Worm (Caenorhabditis elegans) whole organism, L1 larva: ENCODE measurements around the gene Y75B12B.11.
"Not testable (repeated sequence)": the region's sequence is repeated elsewhere in the genome, so short reads cannot be mapped to it uniquely, and the experiment has no call there.

Source experiments
- C16A3.4 ChIP-seq: fragments of 150-350 bp; optimal IDR thresholded peaks from 2 replicates; lab custom pipeline; 2014; ENCODE audit warnings: missing biosample characterization, missing genetic modification characterization
- F16B12.6 ChIP-seq: fragments of 150-350 bp; optimal IDR thresholded peaks from 2 replicates; lab custom pipeline; 2014; ENCODE audit warnings: missing biosample characterization, missing genetic modification characterization
- Y116A8C.19 ChIP-seq: sonication (generic microtip); optimal IDR thresholded peaks from 2 replicates; lab custom pipeline; 2016; ENCODE audit warnings: missing compliant biosample characterization, missing genetic modification characterization, borderline replicate concordance
- alr-1 ChIP-seq: fragments of 200-800 bp; sonication (Bioruptor generic); optimal IDR thresholded peaks from 2 replicates; lab custom pipeline; 2018; ENCODE audit warnings: borderline replicate concordance, mild to moderate bottlenecking, missing genetic modification characterization, missing compliant biosample characterization
- aly-2 ChIP-seq: fragments of 150-350 bp; optimal IDR thresholded peaks from 2 replicates; lab custom pipeline; 2014; ENCODE audit warnings: missing biosample characterization, missing genetic modification characterization
- ces-1 ChIP-seq: fragments of 150-350 bp; optimal IDR thresholded peaks from 2 replicates; lab custom pipeline; 2014; ENCODE audit warnings: missing biosample characterization, missing genetic modification reagents, missing genetic modification characterization
- dpl-1 ChIP-seq, 3 experiments: fragments of 150-350 bp in 2 of 3; sonication (generic microtip) in 1 of 3; optimal IDR thresholded peaks; 2 replicates each; lab custom pipeline; 2014 to 2017; ENCODE audit warnings: missing biosample characterization in 3 of 3, missing genetic modification characterization in 3 of 3, missing genetic modification reagents in 3 of 3
- egl-13 ChIP-seq: sonication (generic microtip); optimal IDR thresholded peaks from 2 replicates; lab custom pipeline; 2016; ENCODE audit warnings: missing genotype, missing genetic modification reagents, missing genetic modification characterization, missing compliant biosample characterization
- elt-2 ChIP-seq: sonication (generic microtip); optimal IDR thresholded peaks from 2 replicates; lab custom pipeline; 2016; ENCODE audit warnings: missing genetic modification characterization, mild to moderate bottlenecking, inconsistent platforms, missing compliant biosample characterization, missing genetic modification reagents
- ets-5 ChIP-seq: fragments of 200-800 bp; sonication (Bioruptor generic); IDR thresholded peaks from 2 replicates; pipeline ENCODE4 v1.3.6; 2022; ENCODE audit warnings: missing genetic modification characterization, missing compliant biosample characterization
- fos-1 ChIP-seq: fragments of 150-350 bp; optimal IDR thresholded peaks from 2 replicates; lab custom pipeline; 2014; ENCODE audit warnings: missing biosample characterization, missing genetic modification characterization
- grh-1 ChIP-seq: fragments of 200-800 bp; sonication (Bioruptor generic); IDR thresholded peaks from 2 replicates; pipeline ENCODE4 v1.3.6; 2022; ENCODE audit warnings: missing genetic modification reagents, missing genetic modification characterization, missing compliant biosample characterization
- irx-1 ChIP-seq: sonication (generic microtip); optimal IDR thresholded peaks from 2 replicates; lab custom pipeline; 2016; ENCODE audit warnings: missing genetic modification characterization, missing compliant biosample characterization
- jun-1 ChIP-seq: fragments of 150-350 bp; optimal IDR thresholded peaks from 2 replicates; lab custom pipeline; 2014; ENCODE audit warnings: missing biosample characterization, missing genetic modification reagents, missing genetic modification characterization
- lin-14 ChIP-seq: fragments of 200-800 bp; sonication (Bioruptor generic); optimal IDR thresholded peaks from 2 replicates; lab custom pipeline; 2018; ENCODE audit warnings: mild to moderate bottlenecking, missing genetic modification characterization, moderate library complexity, missing compliant biosample characterization
- lin-35 ChIP-seq, 2 experiments: fragments of 150-350 bp; optimal IDR thresholded peaks; 2 replicates each; lab custom pipeline; 2014; ENCODE audit warnings: missing biosample characterization in 2 of 2, missing genetic modification characterization in 2 of 2, missing genetic modification reagents in 2 of 2
- nhr-12 ChIP-seq: sonication (generic microtip); optimal IDR thresholded peaks from 2 replicates; lab custom pipeline; 2017; ENCODE audit warnings: missing biosample characterization, missing genetic modification characterization
- nhr-19 ChIP-seq: fragments of 200-800 bp; sonication (Bioruptor generic); conservative IDR thresholded peaks from 2 replicates; pipeline ENCODE4 v1.3.6; 2022; ENCODE audit warnings: missing genetic modification characterization, missing compliant biosample characterization
- nhr-237 ChIP-seq: fragments of 150-350 bp; optimal IDR thresholded peaks from 2 replicates; lab custom pipeline; 2014; ENCODE audit warnings: missing biosample characterization, missing genetic modification characterization
- nhr-28 ChIP-seq: fragments of 150-350 bp; optimal IDR thresholded peaks from 2 replicates; lab custom pipeline; 2014; ENCODE audit warnings: missing biosample characterization, missing genetic modification characterization
- nhr-47 ChIP-seq: sonication (generic microtip); optimal IDR thresholded peaks from 2 replicates; lab custom pipeline; 2016; ENCODE audit warnings: mild to moderate bottlenecking, missing genetic modification characterization, moderate library complexity, missing compliant biosample characterization
- nhr-71 ChIP-seq: sonication (generic microtip); optimal IDR thresholded peaks from 2 replicates; lab custom pipeline; 2016; ENCODE audit warnings: mild to moderate bottlenecking, missing genetic modification characterization, moderate library complexity, missing compliant biosample characterization
- nhr-84 ChIP-seq: sonication (generic microtip); optimal IDR thresholded peaks from 2 replicates; lab custom pipeline; 2017; ENCODE audit warnings: missing biosample characterization, missing genetic modification characterization
- nhr-90 ChIP-seq: sonication (generic microtip); optimal IDR thresholded peaks from 2 replicates; lab custom pipeline; 2016; ENCODE audit warnings: mild to moderate bottlenecking, missing genetic modification characterization, missing compliant biosample characterization; ENCODE audit not compliant: poor library complexity
- pqm-1 ChIP-seq: sonication (generic microtip); optimal IDR thresholded peaks from 3 replicates; lab custom pipeline; 2017; ENCODE audit warnings: missing biosample characterization, missing genetic modification characterization
- snu-23 ChIP-seq: sonication (generic microtip); optimal IDR thresholded peaks from 2 replicates; lab custom pipeline; 2016; ENCODE audit warnings: missing genetic modification characterization, missing compliant biosample characterization
- sox-4 ChIP-seq: sonication (generic microtip); optimal IDR thresholded peaks from 2 replicates; lab custom pipeline; 2016; ENCODE audit warnings: missing genetic modification characterization, missing compliant biosample characterization
- sptf-1 ChIP-seq: fragments of 150-350 bp; optimal IDR thresholded peaks from 2 replicates; lab custom pipeline; 2014; ENCODE audit warnings: missing biosample characterization, missing genetic modification characterization
- swsn-7 ChIP-seq: sonication (generic microtip); optimal IDR thresholded peaks from 2 replicates; lab custom pipeline; 2016; ENCODE audit warnings: missing genetic modification characterization, missing compliant biosample characterization
- unc-98 ChIP-seq: fragments of 200-800 bp; sonication (Bioruptor generic); IDR thresholded peaks from 2 replicates; pipeline ENCODE4 v1.3.6; 2022; ENCODE audit warnings: missing genetic modification characterization, missing compliant biosample characterization
- zag-1 ChIP-seq: fragments of 150-350 bp; optimal IDR thresholded peaks from 2 replicates; lab custom pipeline; 2014; ENCODE audit warnings: missing biosample characterization, missing genetic modification characterization
- ztf-11 ChIP-seq, 2 experiments: sonication (generic microtip); optimal IDR thresholded peaks; 2 replicates each; lab custom pipeline; 2016 to 2017; ENCODE audit warnings: missing genetic modification characterization in 2 of 2, missing biosample characterization in 1 of 2, missing compliant biosample characterization in 1 of 2
- ztf-4 ChIP-seq: fragments of 150-350 bp; optimal IDR thresholded peaks from 2 replicates; lab custom pipeline; 2014; ENCODE audit warnings: missing biosample characterization, missing genetic modification characterization

Gene Y75B12B.11

ce11 chrV:15199768-15200167 is 8.7 kb downstream of the Y75B12B.11 start, which contains the start of gene Y75B12B.10:
Y75B12B.10 (plus strand) TSS chrV:15200068.
- TF ChIP-seq nhr-12 (tag; lab: Kevin White, UChicago) (no peak), lin-35 (GFP tag; optimal IDR thresholded peaks at IDR 0.05; lab: Kevin White, UChicago) (no peak), ztf-4 (no peak), F16B12.6 (tag; lab: Kevin White, UChicago) (no peak), ets-5 (GFP tag; lab: Robert Waterston, UW) (no peak), jun-1 (no peak), nhr-19 (GFP tag; lab: Robert Waterston, UW) (no peak), elt-2 (tag; lab: Kevin White, UChicago) (no peak), unc-98 (GFP tag; lab: Robert Waterston, UW) (no peak), nhr-71 (tag; lab: Kevin White, UChicago) (no peak)

ce11 chrV:15207681-15208080 is 16.6 kb downstream of the Y75B12B.11 start, which contains the start of gene C41G6.12:
C41G6.12 (minus strand) TSS chrV:15207781.
- not testable (repeated sequence) for TF ChIP-seq lin-14 (GFP tag; lab: Kevin White, UChicago); dpl-1 (GFP tag; optimal IDR thresholded peaks at IDR 0.05; lab: Kevin White, UChicago); sox-4 (tag; lab: Kevin White, UChicago)
- TF ChIP-seq, all 84 proteins: peak for 0; not testable (repeated sequence) for 84

DNA sequence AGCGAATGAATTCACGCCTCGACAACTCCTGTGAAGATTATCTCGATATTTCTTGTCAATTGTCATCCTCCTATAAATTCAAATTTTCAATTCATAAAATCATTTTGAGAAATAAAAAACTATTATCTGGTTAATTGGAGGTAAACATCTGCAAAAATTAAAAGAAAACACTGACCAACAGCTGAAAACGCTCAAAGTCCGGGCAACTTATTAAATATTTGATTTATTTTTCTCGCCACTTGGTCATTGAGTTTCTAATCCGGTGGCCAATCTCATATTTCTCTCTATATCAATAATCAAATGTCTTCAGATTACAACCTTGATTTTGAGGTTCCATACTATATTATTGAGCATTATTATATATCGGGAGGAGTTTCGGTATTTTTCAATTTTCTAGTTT is 20.8 kb downstream of the Y75B12B.11 start, which contains the start of gene sri-24:
Gene sri-24 (plus strand): TSS at position 301 of the 400 bp plus-strand sequence.
- TF ChIP-seq nhr-12 (tag; lab: Kevin White, UChicago); snu-23 (GFP tag; lab: Kevin White, UChicago); pqm-1 (tag; lab: Kevin White, UChicago): not testable (repeated sequence)

- not testable (repeated sequence) for TF ChIP-seq sptf-1, fos-1, swsn-7 (tag; lab: Kevin White, UChicago)
Measured at ce11 chrV:15215175-15215574, 24.1 kb downstream of the Y75B12B.11 start, which contains the start of gene sri-26. sri-26 (plus strand) TSS chrV:15215475.

- TF ChIP-seq grh-1 (no peak), ztf-11 (tag; optimal IDR thresholded peaks at IDR 0.05; lab: Kevin White, UChicago) (no peak)
Measured at ce11 chrV:15216705-15217104, 25.6 kb downstream of the Y75B12B.11 start, which contains the start of gene sri-25. sri-25 (plus strand) TSS chrV:15217005.

DNA sequence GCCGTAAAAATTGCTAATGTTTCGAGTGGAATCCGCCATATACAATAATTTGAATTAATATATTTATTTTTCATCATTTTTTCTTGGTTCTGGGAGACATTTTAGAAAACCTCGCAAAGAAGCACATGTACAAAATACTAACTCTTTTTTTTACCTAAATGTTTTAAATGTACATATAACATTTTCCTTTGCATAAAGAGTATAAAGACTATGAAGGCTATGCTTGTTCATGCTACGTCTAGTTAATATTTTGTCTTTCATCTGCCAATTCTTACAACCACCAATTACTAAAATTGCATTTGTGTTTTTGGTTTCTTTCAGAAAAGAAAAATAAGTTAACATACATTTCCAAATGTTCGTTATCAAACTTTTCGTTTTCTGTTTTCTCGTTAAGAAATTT is 30.2 kb downstream of the Y75B12B.11 start, which contains the start of gene irld-25:
Gene irld-25 (plus strand): TSS at position 301 of the 400 bp plus-strand sequence.
- TF ChIP-seq egl-13 (no peak), aly-2 (tag; lab: Kevin White, UChicago) (no peak), nhr-84 (no peak), C16A3.4 (tag; lab: Kevin White, UChicago) (no peak), sox-4 (tag; lab: Kevin White, UChicago) (no peak), grh-1 (no peak), alr-1 (no peak), snu-23 (GFP tag; lab: Kevin White, UChicago) (no peak), nhr-12 (tag; lab: Kevin White, UChicago) (no peak), nhr-28 (tag; lab: Kevin White, UChicago) (no peak), ces-1 (GFP tag; lab: Kevin White, UChicago) (no peak), nhr-237 (no peak), nhr-90 (tag; lab: Kevin White, UChicago) (no peak), Y116A8C.19 (tag; lab: Kevin White, UChicago) (no peak), nhr-47 (tag; lab: Kevin White, UChicago) (no peak), zag-1 (tag; lab: Kevin White, UChicago) (no peak), irx-1 (no peak)
